2 fruit fly cellular contexts compared by ENCODE assay signal in genomic region chr3L:7601122-7601841, dm6.
A peak's percentile ranks its signal among the peaks of the same experiment; 100 is the strongest.
TF ChIP-seq lines count a peak whose summit lies in the region.

No protein-coding gene starts in this region.

TF ChIP-seq in whole organism, embryonic, 481 proteins besides CTCF, POLR2A, EP300 and RAD21 (continued from another document and continues in another):
- TF ChIP-seq Bteb2 (GFP tag; optimal IDR thresholded peaks at IDR 0.05; lab: Kevin White, UChicago) (no peak), Vsx1 (GFP tag; optimal IDR thresholded peaks at IDR 0.05; lab: Kevin White, UChicago) (no peak), CG2116 (GFP tag; optimal IDR thresholded peaks at IDR 0.05; lab: Kevin White, UChicago) (no peak), CG34224 (GFP tag; IDR thresholded peaks at IDR 0.05; lab: Robert Waterston, UW; ENCODE audit: partially characterized antibody) (no peak), Jarid2 (GFP tag; optimal IDR thresholded peaks at IDR 0.05; lab: Kevin White, UChicago) (no peak), CG2875 (GFP tag; optimal IDR thresholded peaks at IDR 0.05; lab: Kevin White, UChicago) (no peak), CG1647 (GFP tag; optimal IDR thresholded peaks at IDR 0.05; lab: Kevin White, UChicago) (no peak), CG2678 (tag; optimal IDR thresholded peaks at IDR 0.05; lab: Kevin White, UChicago) (peak; percentile 17), CG14860 (GFP tag; IDR thresholded peaks at IDR 0.05; lab: Robert Waterston, UW; ENCODE audit: partially characterized antibody) (no peak), CG11695 (GFP tag; IDR thresholded peaks at IDR 0.05; lab: Robert Waterston, UW) (no peak), en (GFP tag; optimal IDR thresholded peaks at IDR 0.05; lab: Kevin White, UChicago) (no peak), Ets97D (GFP tag; optimal IDR thresholded peaks at IDR 0.05; lab: Kevin White, UChicago) (no peak), Scr (GFP tag; IDR thresholded peaks at IDR 0.05; lab: Robert Waterston, UW; ENCODE audit: partially characterized antibody) (no peak), CG6254 (GFP tag; optimal IDR thresholded peaks at IDR 0.05; lab: Kevin White, UChicago) (no peak), CG15479 (GFP tag; optimal IDR thresholded peaks at IDR 0.05; lab: Kevin White, UChicago) (no peak), pb (GFP tag; optimal IDR thresholded peaks at IDR 0.05; lab: Kevin White, UChicago) (no peak), bab2 (GFP tag; optimal IDR thresholded peaks at IDR 0.05; lab: Kevin White, UChicago) (no peak), CG7271 (tag; optimal IDR thresholded peaks at IDR 0.05; lab: Kevin White, UChicago) (no peak), oc (tag; optimal IDR thresholded peaks at IDR 0.05; lab: Kevin White, UChicago) (no peak), CG18011 (GFP tag; optimal IDR thresholded peaks at IDR 0.05; lab: Kevin White, UChicago) (no peak), CG2202 (tag; optimal IDR thresholded peaks at IDR 0.05; lab: Kevin White, UChicago) (no peak), CG15011 (GFP tag; optimal IDR thresholded peaks at IDR 0.05; lab: Kevin White, UChicago) (no peak), CG10431 (GFP tag; optimal IDR thresholded peaks at IDR 0.05; lab: Kevin White, UChicago) (no peak), org-1 (GFP tag; optimal IDR thresholded peaks at IDR 0.05; lab: Kevin White, UChicago) (no peak), yki (optimal IDR thresholded peaks at IDR 0.05; lab: Kevin White, UChicago) (no peak), twi (tag; optimal IDR thresholded peaks at IDR 0.05; lab: Kevin White, UChicago) (no peak), cato (GFP tag; optimal IDR thresholded peaks at IDR 0.05; lab: Kevin White, UChicago; ENCODE audit: borderline replicate concordance) (no peak), dm (GFP tag; optimal IDR thresholded peaks at IDR 0.05; lab: Kevin White, UChicago) (no peak), CG34376 (GFP tag; optimal IDR thresholded peaks at IDR 0.05; lab: Kevin White, UChicago) (no peak), abd-A (tag; optimal IDR thresholded peaks at IDR 0.05; lab: Kevin White, UChicago) (no peak), Fer2 (tag; optimal IDR thresholded peaks at IDR 0.05; lab: Kevin White, UChicago) (no peak), CG1024 (GFP tag; IDR thresholded peaks at IDR 0.05; lab: Robert Waterston, UW) (0 out of 2 replicates have a peak, but pooled peaks have one; percentile 12), sisA (GFP tag; IDR thresholded peaks at IDR 0.05; lab: Robert Waterston, UW) (peak; percentile 33), Atf3 (GFP tag; optimal IDR thresholded peaks at IDR 0.05; lab: Kevin White, UChicago) (no peak), scrt (GFP tag; optimal IDR thresholded peaks at IDR 0.05; lab: Kevin White, UChicago) (no peak), Drgx (GFP tag; IDR thresholded peaks at IDR 0.05; lab: Robert Waterston, UW) (no peak), CG11456 (GFP tag; IDR thresholded peaks at IDR 0.05; lab: Robert Waterston, UW) (no peak), Doc3 (GFP tag; IDR thresholded peaks at IDR 0.05; lab: Robert Waterston, UW; ENCODE audit: partially characterized antibody) (no peak), maf-S (GFP tag; optimal IDR thresholded peaks at IDR 0.05; lab: Kevin White, UChicago) (no peak), eyg (GFP tag; optimal IDR thresholded peaks at IDR 0.05; lab: Kevin White, UChicago) (no peak), CG7786 (GFP tag; optimal IDR thresholded peaks at IDR 0.05; lab: Kevin White, UChicago) (no peak), klu (GFP tag; IDR thresholded peaks at IDR 0.05; lab: Robert Waterston, UW) (no peak), crp (GFP tag; optimal IDR thresholded peaks at IDR 0.05; lab: Kevin White, UChicago) (no peak), CG42726 (GFP tag; IDR thresholded peaks at IDR 0.05; lab: Robert Waterston, UW; ENCODE audit: partially characterized antibody) (no peak), Elba2 (GFP tag; optimal IDR thresholded peaks at IDR 0.05; lab: Kevin White, UChicago) (no peak), sens-2 (GFP tag; IDR thresholded peaks at IDR 0.05; lab: Robert Waterston, UW) (no peak), C15 (GFP tag; IDR thresholded peaks at IDR 0.05; lab: Robert Waterston, UW) (no peak), Stat92E (GFP tag; optimal IDR thresholded peaks at IDR 0.05; lab: Kevin White, UChicago) (no peak), zen (tag; optimal IDR thresholded peaks at IDR 0.05; lab: Kevin White, UChicago) (no peak), CG1792 (GFP tag; optimal IDR thresholded peaks at IDR 0.05; lab: Kevin White, UChicago) (no peak), tup (GFP tag; optimal IDR thresholded peaks at IDR 0.05; lab: Kevin White, UChicago) (no peak), exex (tag; optimal IDR thresholded peaks at IDR 0.05; lab: Kevin White, UChicago) (no peak), cg (GFP tag; optimal IDR thresholded peaks at IDR 0.05; lab: Kevin White, UChicago) (no peak), CoRest (tag; optimal IDR thresholded peaks at IDR 0.05; lab: Kevin White, UChicago) (no peak), B-H1 (GFP tag; IDR thresholded peaks at IDR 0.05; lab: Robert Waterston, UW) (0 out of 3 replicates have a peak, but pooled peaks have one; percentile 14), HmgZ (tag; optimal IDR thresholded peaks at IDR 0.05; lab: Kevin White, UChicago) (no peak), CG1233 (GFP tag; optimal IDR thresholded peaks at IDR 0.05; lab: Kevin White, UChicago) (no peak), MBD-R2 (GFP tag; IDR thresholded peaks at IDR 0.05; lab: Robert Waterston, UW) (no peak), tna (GFP tag; IDR thresholded peaks at IDR 0.05; lab: Robert Waterston, UW; ENCODE audit: partially characterized antibody) (no peak), toy (GFP tag; IDR thresholded peaks at IDR 0.05; lab: Robert Waterston, UW) (no peak), hbn (GFP tag; IDR thresholded peaks at IDR 0.05; lab: Robert Waterston, UW; ENCODE audit: partially characterized antibody) (no peak), tap (tag; optimal IDR thresholded peaks at IDR 0.05; lab: Kevin White, UChicago) (no peak), slbo (GFP tag; IDR thresholded peaks at IDR 0.05; lab: Robert Waterston, UW) (0 out of 2 replicates have a peak, but pooled peaks have one; percentile 33), corto (GFP tag; optimal IDR thresholded peaks at IDR 0.05; lab: Kevin White, UChicago) (no peak), CG9876 (GFP tag; optimal IDR thresholded peaks at IDR 0.05; lab: Kevin White, UChicago) (no peak), tx (GFP tag; optimal IDR thresholded peaks at IDR 0.05; lab: Kevin White, UChicago) (no peak), p53 (GFP tag; optimal IDR thresholded peaks at IDR 0.05; lab: Kevin White, UChicago) (no peak), her (GFP tag; optimal IDR thresholded peaks at IDR 0.05; lab: Kevin White, UChicago) (no peak)

TF ChIP-seq in whole organism, prepupa, 60 proteins besides CTCF, POLR2A, EP300 and RAD21 (continued from another document):
- peak; percentile 42 for TF ChIP-seq CG32006 (GFP tag; optimal IDR thresholded peaks at IDR 0.05; lab: Kevin White, UChicago)
- TF ChIP-seq Hr39 (GFP tag; optimal IDR thresholded peaks at IDR 0.05; lab: Kevin White, UChicago) = peak; percentile 65
- TF ChIP-seq CG34406 (GFP tag; optimal IDR thresholded peaks at IDR 0.05; lab: Kevin White, UChicago) = peak; percentile 60
- TF ChIP-seq CG3919 (GFP tag; optimal IDR thresholded peaks at IDR 0.05; lab: Kevin White, UChicago) = peak; percentile 70
- TF ChIP-seq Hr4 (GFP tag; optimal IDR thresholded peaks at IDR 0.05; lab: Kevin White, UChicago) = peak; percentile 22
- TF ChIP-seq CG11902 (GFP tag; optimal IDR thresholded peaks at IDR 0.05; lab: Kevin White, UChicago) = peak; percentile 41
- peak; percentile 70 for TF ChIP-seq spab (GFP tag; optimal IDR thresholded peaks at IDR 0.05; lab: Kevin White, UChicago)
- peak; percentile 38 for TF ChIP-seq CG9139 (GFP tag; optimal IDR thresholded peaks at IDR 0.05; lab: Kevin White, UChicago)
- peak; percentile 1 for TF ChIP-seq CG8319 (GFP tag; optimal IDR thresholded peaks at IDR 0.05; lab: Kevin White, UChicago)
- TF ChIP-seq CG1621 (tag; optimal IDR thresholded peaks at IDR 0.05; lab: Kevin White, UChicago) = peak; percentile 17
- TF ChIP-seq CG4318 (GFP tag; optimal IDR thresholded peaks at IDR 0.05; lab: Kevin White, UChicago) = no peak
- TF ChIP-seq Hr38 (GFP tag; optimal IDR thresholded peaks at IDR 0.05; lab: Kevin White, UChicago) = no peak
- no peak for TF ChIP-seq CG16779 (tag; optimal IDR thresholded peaks at IDR 0.05; lab: Kevin White, UChicago)
- TF ChIP-seq Sox15 (GFP tag; optimal IDR thresholded peaks at IDR 0.05; lab: Kevin White, UChicago) = peak; percentile 22
- TF ChIP-seq CG15336 (GFP tag; IDR thresholded peaks at IDR 0.05; lab: Robert Waterston, UW) = peak; percentile 44
- TF ChIP-seq CG6854 (GFP tag; optimal IDR thresholded peaks at IDR 0.05; lab: Kevin White, UChicago) = peak; percentile 8
- no peak for TF ChIP-seq CG6276 (GFP tag; optimal IDR thresholded peaks at IDR 0.05; lab: Kevin White, UChicago)
- peak; percentile 39 for TF ChIP-seq dsx (GFP tag; optimal IDR thresholded peaks at IDR 0.05; lab: Kevin White, UChicago; ENCODE audit: poor library complexity, severe bottlenecking)
- peak; percentile 54; the same call in 1 of the 3 replicates for TF ChIP-seq CG8119 (GFP tag; IDR thresholded peaks at IDR 0.05; lab: Robert Waterston, UW)
- peak; percentile 90 for TF ChIP-seq Eip78C (GFP tag; lab: Kevin White, UChicago)
- TF ChIP-seq CG6163 (GFP tag; IDR thresholded peaks at IDR 0.05; lab: Robert Waterston, UW) = peak; percentile 77
- no peak for TF ChIP-seq fd85E (GFP tag; optimal IDR thresholded peaks at IDR 0.05; lab: Kevin White, UChicago)
- TF ChIP-seq CG6792 (GFP tag; optimal IDR thresholded peaks at IDR 0.05; lab: Kevin White, UChicago) = peak; percentile 61
- peak; percentile 54 for TF ChIP-seq Sox14 (GFP tag; optimal IDR thresholded peaks at IDR 0.05; lab: Kevin White, UChicago)
- peak; percentile 32 for TF ChIP-seq CG7368 (GFP tag; optimal IDR thresholded peaks at IDR 0.05; lab: Kevin White, UChicago)
- peak; percentile 70 for TF ChIP-seq Sox102F (GFP tag; optimal IDR thresholded peaks at IDR 0.05; lab: Kevin White, UChicago)
- TF ChIP-seq Smox (GFP tag; optimal IDR thresholded peaks at IDR 0.05; lab: Kevin White, UChicago) = peak; percentile 70
- TF ChIP-seq Ets96B (tag; optimal IDR thresholded peaks at IDR 0.05; lab: Kevin White, UChicago) = peak; percentile 67
- TF ChIP-seq topi (GFP tag; optimal IDR thresholded peaks at IDR 0.05; lab: Kevin White, UChicago) = peak; percentile 68
- 0 out of 3 replicates have a peak, but pooled peaks have one; percentile 45 for TF ChIP-seq eg (GFP tag; IDR thresholded peaks at IDR 0.05; lab: Robert Waterston, UW)
- peak; percentile 68 for TF ChIP-seq achi (GFP tag; optimal IDR thresholded peaks at IDR 0.05; lab: Kevin White, UChicago)
- peak; percentile 24 for TF ChIP-seq Blimp-1 (GFP tag; optimal IDR thresholded peaks at IDR 0.05; lab: Kevin White, UChicago)
- TF ChIP-seq net (GFP tag; optimal IDR thresholded peaks at IDR 0.05; lab: Kevin White, UChicago) = peak; percentile 57
- peak; percentile 70 to 85 for TF ChIP-seq ss (GFP tag; optimal IDR thresholded peaks at IDR 0.05; lab: Kevin White, UChicago)
- TF ChIP-seq vri (GFP tag; optimal IDR thresholded peaks at IDR 0.05; lab: Kevin White, UChicago) = peak; percentile 56
- TF ChIP-seq cyc (GFP tag; optimal IDR thresholded peaks at IDR 0.05; lab: Kevin White, UChicago) = peak; percentile 66
